Fruit fly (Drosophila melanogaster) whole organism, embryonic: ENCODE data around the gene Shawn.

ENCODE experiments used
- Atf3 ChIP-seq: fragments of 200-800 bp; sonication (Bioruptor generic); optimal IDR thresholded peaks from 3 replicates; lab custom pipeline; 2016; ENCODE audit warnings: missing biosample characterization, missing genetic modification characterization
- CG10366 ChIP-seq: fragments of 200-800 bp; sonication (Bioruptor generic); IDR thresholded peaks from 2 replicates; pipeline ENCODE4 v1.3.6; 2022; ENCODE audit warnings: missing biosample characterization, missing genetic modification characterization
- CG11247 ChIP-seq: fragments of 200-800 bp; sonication (Bioruptor generic); IDR thresholded peaks from 2 replicates; pipeline ENCODE4 v1.3.6; 2022; ENCODE audit warnings: missing biosample characterization, missing genetic modification characterization
- CG11456 ChIP-seq: fragments of 200-800 bp; sonication (Bioruptor generic); IDR thresholded peaks from 3 replicates; pipeline ENCODE4 v1.3.6; 2022; ENCODE audit warnings: missing biosample characterization, missing genetic modification characterization
- CG12155 ChIP-seq: fragments of 200-800 bp; sonication (Bioruptor generic); optimal IDR thresholded peaks from 3 replicates; lab custom pipeline; 2016; ENCODE audit warnings: missing biosample characterization, missing genetic modification characterization
- CG12236 ChIP-seq: fragments of 200-800 bp; sonication (Bioruptor generic); optimal IDR thresholded peaks from 2 replicates; lab custom pipeline; 2016; ENCODE audit warnings: missing biosample characterization, missing genetic modification characterization
- CG1529 ChIP-seq: fragments of 200-800 bp; sonication (Bioruptor generic); optimal IDR thresholded peaks from 3 replicates; lab custom pipeline; 2018; ENCODE audit warnings: missing biosample characterization, missing genetic modification characterization
- CG15514 ChIP-seq: fragments of 200-800 bp; sonication (Bioruptor generic); optimal IDR thresholded peaks from 3 replicates; lab custom pipeline; 2017; ENCODE audit warnings: missing biosample characterization, missing genetic modification characterization, mild to moderate bottlenecking, moderate library complexity, missing genetic modification reagents
- CG1647 ChIP-seq: fragments of 200-800 bp; sonication (Bioruptor generic); optimal IDR thresholded peaks from 3 replicates; lab custom pipeline; 2016; ENCODE audit warnings: missing biosample characterization, missing genetic modification characterization
- CG16815 ChIP-seq: fragments of 200-800 bp; sonication (Bioruptor generic); optimal IDR thresholded peaks from 3 replicates; lab custom pipeline; 2017; ENCODE audit warnings: missing biosample characterization, mild to moderate bottlenecking, missing genetic modification characterization
- CG18011 ChIP-seq: fragments of 200-800 bp; sonication (Bioruptor generic); optimal IDR thresholded peaks from 2 replicates; lab custom pipeline; 2017; ENCODE audit warnings: missing biosample characterization, missing genetic modification characterization, mild to moderate bottlenecking, moderate library complexity, missing genotype
- CG2202 ChIP-seq: fragments of 200-800 bp; sonication (Bioruptor generic); optimal IDR thresholded peaks from 2 replicates; lab custom pipeline; 2018; ENCODE audit warnings: missing biosample characterization, mild to moderate bottlenecking, missing genetic modification characterization
- CG30020 ChIP-seq: fragments of 200-800 bp; optimal IDR thresholded peaks from 2 replicates; lab custom pipeline; 2019; ENCODE audit warnings: missing biosample characterization, mild to moderate bottlenecking, missing genetic modification characterization, moderate library complexity
- CG4820 ChIP-seq: fragments of 200-800 bp; sonication (Bioruptor generic); optimal IDR thresholded peaks from 3 replicates; lab custom pipeline; 2016; ENCODE audit warnings: missing biosample characterization, missing genetic modification characterization
- CG6272 ChIP-seq: fragments of 200-800 bp; sonication (Bioruptor generic); IDR thresholded peaks from 2 replicates; pipeline ENCODE4 v1.3.6; 2022; ENCODE audit warnings: missing biosample characterization, missing genetic modification characterization
- CG8290 ChIP-seq, 3 experiments: fragments of 200-800 bp; sonication (Bioruptor generic); optimal IDR thresholded peaks; 2 replicates each; lab custom pipeline; 2016 to 2019; ENCODE audit warnings: missing biosample characterization in 3 of 3, missing genetic modification characterization in 3 of 3, mild to moderate bottlenecking in 2 of 3, moderate library complexity in 1 of 3
- CG9437 ChIP-seq: fragments of 200-800 bp; sonication (Bioruptor generic); optimal IDR thresholded peaks from 2 replicates; lab custom pipeline; 2018; ENCODE audit warnings: missing biosample characterization, mild to moderate bottlenecking, missing genetic modification characterization
- CG9727 ChIP-seq: fragments of 200-800 bp; sonication (Bioruptor generic); optimal IDR thresholded peaks from 3 replicates; lab custom pipeline; 2017; ENCODE audit warnings: missing biosample characterization, mild to moderate bottlenecking, missing genetic modification characterization
- CoRest ChIP-seq: fragments of 200-800 bp; sonication (Bioruptor generic); optimal IDR thresholded peaks from 3 replicates; lab custom pipeline; 2018; ENCODE audit warnings: missing biosample characterization, mild to moderate bottlenecking, missing genetic modification characterization, moderate library complexity
- D19A ChIP-seq: fragments of 200-800 bp; optimal IDR thresholded peaks from 3 replicates; lab custom pipeline; 2019; ENCODE audit warnings: missing biosample characterization, mild to moderate bottlenecking, missing genetic modification characterization, moderate library complexity
- Dfd ChIP-seq, 2 experiments: fragments of >200 bp; optimal IDR thresholded peaks; 2 replicates each; lab custom pipeline; 2017; ENCODE audit warnings: missing biosample characterization in 2 of 2, missing genetic modification characterization in 2 of 2
- Dip3 ChIP-seq: fragments of 200-800 bp; sonication (Bioruptor generic); optimal IDR thresholded peaks from 3 replicates; lab custom pipeline; 2016; ENCODE audit warnings: missing biosample characterization, missing genetic modification characterization
- Gug ChIP-seq: fragments of 200-800 bp; sonication (Bioruptor generic); IDR thresholded peaks from 4 replicates; pipeline ENCODE4 v1.3.6; 2022; ENCODE audit warnings: missing biosample characterization, missing genetic modification characterization
- HmgZ ChIP-seq: fragments of 200-800 bp; sonication (Bioruptor generic); optimal IDR thresholded peaks from 2 replicates; lab custom pipeline; 2018; ENCODE audit warnings: missing biosample characterization, mild to moderate bottlenecking, missing genetic modification characterization
- Hsf ChIP-seq: fragments of 200-800 bp; sonication (Bioruptor generic); optimal IDR thresholded peaks from 3 replicates; lab custom pipeline; 2016; ENCODE audit warnings: missing biosample characterization, missing genetic modification characterization
- MBD-R2 ChIP-seq: fragments of 200-800 bp; sonication (Bioruptor generic); IDR thresholded peaks from 2 replicates; pipeline ENCODE4 v1.3.6; 2022; ENCODE audit warnings: missing biosample characterization, missing genetic modification characterization
- Stat92E ChIP-seq, 3 experiments: fragments of >200 bp in 2 of 3; fragments of 200-800 bp in 1 of 3; sonication (Bioruptor generic) in 1 of 3; optimal IDR thresholded peaks; 2 replicates each; lab custom pipeline; 2017 to 2019; ENCODE audit warnings: missing biosample characterization in 3 of 3, missing genetic modification characterization in 3 of 3, mild to moderate bottlenecking in 1 of 3, moderate library complexity in 1 of 3
- ase ChIP-seq: fragments of 200-800 bp; sonication (Bioruptor generic); IDR thresholded peaks from 3 replicates; pipeline ENCODE4 v1.3.6; 2022; ENCODE audit warnings: missing biosample characterization, missing genetic modification characterization
- bbx ChIP-seq: fragments of 200-800 bp; sonication (Bioruptor generic); IDR thresholded peaks from 2 replicates; pipeline ENCODE4 v1.3.6; 2022; ENCODE audit warnings: missing biosample characterization, missing genetic modification characterization; ENCODE audit not compliant: partially characterized antibody
- chm ChIP-seq: fragments of 200-800 bp; sonication (Bioruptor generic); IDR thresholded peaks from 2 replicates; pipeline ENCODE4 v1.3.6; 2022; ENCODE audit warnings: missing biosample characterization, missing genetic modification characterization
- crol ChIP-seq: fragments of 200-800 bp; sonication (Bioruptor generic); IDR thresholded peaks from 2 replicates; pipeline ENCODE4 v1.3.6; 2022; ENCODE audit warnings: missing biosample characterization, missing genetic modification characterization
- dysf ChIP-seq: fragments of 200-800 bp; sonication (Bioruptor generic); IDR thresholded peaks from 3 replicates; pipeline ENCODE4 v1.3.6; 2022; ENCODE audit warnings: missing biosample characterization, missing genetic modification characterization
- ewg ChIP-seq: fragments of 200-800 bp; sonication (Bioruptor generic); optimal IDR thresholded peaks from 3 replicates; lab custom pipeline; 2017; ENCODE audit warnings: mild to moderate bottlenecking, missing biosample characterization, missing genetic modification reagents, missing genetic modification characterization
- fd102C ChIP-seq: fragments of 200-800 bp; sonication (Bioruptor generic); optimal IDR thresholded peaks from 2 replicates; lab custom pipeline; 2018; ENCODE audit warnings: missing biosample characterization, mild to moderate bottlenecking, missing genetic modification characterization, moderate library complexity
- fd64A ChIP-seq: fragments of 200-800 bp; sonication (Bioruptor generic); optimal IDR thresholded peaks from 3 replicates; lab custom pipeline; 2018; ENCODE audit warnings: missing biosample characterization, mild to moderate bottlenecking, missing genetic modification characterization
- gsb ChIP-seq: fragments of 200-800 bp; sonication (Bioruptor generic); IDR thresholded peaks from 2 replicates; pipeline ENCODE4 v1.3.6; 2022; ENCODE audit warnings: missing biosample characterization, missing genetic modification characterization
- jumu ChIP-seq: fragments of 200-800 bp; sonication (Bioruptor generic); optimal IDR thresholded peaks from 3 replicates; lab custom pipeline; 2016; ENCODE audit warnings: missing biosample characterization, missing genetic modification characterization
- lilli ChIP-seq: fragments of 200-800 bp; sonication (Bioruptor generic); optimal IDR thresholded peaks from 3 replicates; lab custom pipeline; 2016; ENCODE audit warnings: missing biosample characterization, missing genetic modification characterization
- lola ChIP-seq, 3 experiments: fragments of >200 bp in 2 of 3; fragments of 200-800 bp in 1 of 3; sonication (Bioruptor generic) in 1 of 3; optimal IDR thresholded peaks; 2 replicates each; lab custom pipeline; 2017 to 2019; ENCODE audit warnings: missing biosample characterization in 3 of 3, missing genetic modification characterization in 3 of 3, mild to moderate bottlenecking in 1 of 3, moderate library complexity in 1 of 3
- nom ChIP-seq: fragments of 200-800 bp; sonication (Bioruptor generic); optimal IDR thresholded peaks from 2 replicates; lab custom pipeline; 2017; ENCODE audit warnings: missing biosample characterization, missing genetic modification characterization, mild to moderate bottlenecking, moderate library complexity, missing genetic modification reagents
- oc ChIP-seq: fragments of 200-800 bp; sonication (Bioruptor generic); optimal IDR thresholded peaks from 2 replicates; lab custom pipeline; 2018; ENCODE audit warnings: missing biosample characterization, mild to moderate bottlenecking, missing genetic modification characterization, moderate library complexity
- pho ChIP-seq: fragments of 200-800 bp; sonication (Bioruptor generic); optimal IDR thresholded peaks from 2 replicates; lab custom pipeline; 2016; ENCODE audit warnings: missing biosample characterization, missing genetic modification characterization
- phol ChIP-seq: fragments of 200-800 bp; sonication (Bioruptor generic); optimal IDR thresholded peaks from 3 replicates; lab custom pipeline; 2018; ENCODE audit warnings: missing biosample characterization, mild to moderate bottlenecking, missing genetic modification characterization, moderate library complexity
- prd ChIP-seq, 3 experiments: fragments of >200 bp in 2 of 3; fragments of 200-800 bp in 1 of 3; sonication (Bioruptor generic) in 1 of 3; optimal IDR thresholded peaks in 2 of 3; IDR thresholded peaks in 1 of 3; 2 replicates in 2 of 3; 3 replicates in 1 of 3; pipeline versions ENCODE4 v1.3.6 to Lab custom; 2017 to 2022; ENCODE audit warnings: missing biosample characterization in 1 of 3, missing genetic modification characterization in 1 of 3
- seq ChIP-seq: fragments of 200-800 bp; sonication (Bioruptor generic); IDR thresholded peaks from 2 replicates; pipeline ENCODE4 v1.3.6; 2022; ENCODE audit warnings: missing biosample characterization, missing genetic modification characterization
- ssp ChIP-seq: fragments of 200-800 bp; sonication (Bioruptor generic); IDR thresholded peaks from 2 replicates; pipeline ENCODE4 v1.3.6; 2022; ENCODE audit warnings: missing biosample characterization, missing genetic modification characterization
- tin ChIP-seq: fragments of 200-800 bp; sonication (Bioruptor generic); optimal IDR thresholded peaks from 3 replicates; lab custom pipeline; 2016; ENCODE audit warnings: missing biosample characterization, missing genetic modification characterization
- wor ChIP-seq: fragments of 200-800 bp; sonication (Bioruptor generic); IDR thresholded peaks from 2 replicates; pipeline ENCODE4 v1.3.6; 2022; ENCODE audit warnings: missing biosample characterization, missing genetic modification characterization

Shawn gene

DNA sequence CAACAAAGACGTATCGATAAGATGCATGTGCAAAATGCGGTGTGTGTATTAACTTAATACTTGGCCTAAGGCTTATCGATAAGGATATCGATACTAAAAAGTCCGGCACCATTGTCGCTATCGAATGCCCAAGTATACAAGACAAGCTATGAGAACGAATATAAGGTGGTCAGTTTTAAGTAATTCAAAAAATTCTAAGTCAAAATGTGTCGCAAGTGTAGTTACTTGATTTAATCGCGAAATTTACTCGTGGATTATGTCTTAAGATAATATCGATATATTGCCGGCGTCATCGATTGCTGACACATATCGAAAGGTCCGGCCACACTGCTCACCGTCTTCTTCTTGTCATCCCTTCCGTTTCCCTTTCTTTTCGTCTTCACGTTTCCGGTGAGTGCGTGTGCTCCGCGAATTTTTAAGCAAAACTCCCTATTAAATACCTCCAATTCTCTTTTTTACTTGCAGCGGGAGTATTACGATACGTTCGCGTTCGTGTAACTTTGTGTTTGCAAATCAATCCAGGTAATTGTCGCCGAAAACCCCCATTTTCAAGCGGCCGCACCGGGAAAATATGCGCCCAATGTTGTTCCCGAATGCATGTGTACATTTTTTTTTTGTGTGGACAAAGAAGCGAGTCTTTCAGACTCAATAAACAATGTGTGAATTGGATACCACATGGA lies 13.5 kb upstream of the Shawn start, which contains the start of gene RpS10b (continued):
- TF ChIP-seq CG16815: peak; percentile 64
- TF ChIP-seq ssp: peak; percentile 64
- TF ChIP-seq oc (tag; lab: Kevin White, UChicago): peak; percentile 68
- TF ChIP-seq CG18011: peak; percentile 84
- peak; percentile 28 for TF ChIP-seq lilli (GFP tag; lab: Kevin White, UChicago)
- TF ChIP-seq Dfd (GFP tag; optimal IDR thresholded peaks at IDR 0.05; lab: Kevin White, UChicago): no peak
- peak; percentile 79 for TF ChIP-seq fd102C (GFP tag; lab: Kevin White, UChicago)
- peak; percentile 97 for TF ChIP-seq CG9727 (GFP tag; lab: Kevin White, UChicago)
- TF ChIP-seq CG11456: peak; percentile 90
- peak; percentile 90 for TF ChIP-seq chm (GFP tag; lab: Robert Waterston, UW)
- TF ChIP-seq CG1529: peak; percentile 84
- peak; percentile 76 for TF ChIP-seq Dip3 (GFP tag; lab: Kevin White, UChicago)
- TF ChIP-seq tin (GFP tag; lab: Kevin White, UChicago): peak; percentile 72
- peak; percentile 84 for TF ChIP-seq CG2202 (tag; lab: Kevin White, UChicago)
- TF ChIP-seq CG12155: peak; percentile 62
- TF ChIP-seq CG10366 (GFP tag; lab: Robert Waterston, UW): peak; percentile 71
- TF ChIP-seq HmgZ (tag; lab: Kevin White, UChicago): peak; percentile 81
- peak; percentile 96 for TF ChIP-seq nom (GFP tag; lab: Kevin White, UChicago)
- peak; percentile 50 for TF ChIP-seq wor
- TF ChIP-seq lola (GFP tag; optimal IDR thresholded peaks at IDR 0.05; lab: Kevin White, UChicago): peak in 1 of 3 experiments; percentile 70
- TF ChIP-seq jumu (GFP tag; lab: Kevin White, UChicago): peak; percentile 73
- TF ChIP-seq CG8290 (GFP tag; optimal IDR thresholded peaks at IDR 0.05; lab: Kevin White, UChicago): peak; percentile 75
- peak; percentile 86 to 95 for TF ChIP-seq CG8290 (tag; optimal IDR thresholded peaks at IDR 0.05; lab: Kevin White, UChicago)
- TF ChIP-seq gsb (GFP tag; lab: Robert Waterston, UW): peak; percentile 56; the same call in 1 of the 2 replicates
- peak; percentile 31 for TF ChIP-seq D19A
- TF ChIP-seq CG1647: peak; percentile 48
- peak; percentile 88 for TF ChIP-seq CG12236 (GFP tag; lab: Kevin White, UChicago)
- TF ChIP-seq Stat92E (GFP tag; optimal IDR thresholded peaks at IDR 0.05; lab: Kevin White, UChicago): peak in 1 of 3 experiments; percentile 48
- peak; percentile 89 for TF ChIP-seq Hsf (GFP tag; lab: Kevin White, UChicago)
- TF ChIP-seq bbx (GFP tag; lab: Robert Waterston, UW): peak; percentile 88
- peak; percentile 95 for TF ChIP-seq fd64A
- TF ChIP-seq MBD-R2: peak; percentile 42; the same call in 1 of the 2 replicates
- peak; percentile 78 for TF ChIP-seq ase (GFP tag; lab: Robert Waterston, UW)
- TF ChIP-seq crol (GFP tag; lab: Robert Waterston, UW): peak; percentile 48; the same call in 1 of the 2 replicates
- TF ChIP-seq Atf3 (GFP tag; lab: Kevin White, UChicago): peak; percentile 83
- TF ChIP-seq CG9437: peak; percentile 89
- TF ChIP-seq CG6272: peak; percentile 63; the same call in 1 of the 2 replicates
- TF ChIP-seq CG4820 (GFP tag; lab: Kevin White, UChicago): peak; percentile 75
- TF ChIP-seq seq (GFP tag; lab: Robert Waterston, UW): peak; percentile 83
- peak; percentile 69 for TF ChIP-seq CG30020 (tag; lab: Kevin White, UChicago)
- TF ChIP-seq pho (GFP tag; lab: Kevin White, UChicago): peak; percentile 85
- no peak for TF ChIP-seq prd (optimal IDR thresholded peaks at IDR 0.05; lab: Kevin White, UChicago)
- TF ChIP-seq prd (GFP tag; IDR thresholded peaks at IDR 0.05; lab: Robert Waterston, UW): peak; percentile 60
- TF ChIP-seq CoRest (tag; lab: Kevin White, UChicago): peak; percentile 77
- peak; percentile 49; the same call in 2 of the 4 replicates for TF ChIP-seq Gug (GFP tag; lab: Robert Waterston, UW)
- peak; percentile 84 for TF ChIP-seq ewg (GFP tag; lab: Kevin White, UChicago)
- TF ChIP-seq dysf (GFP tag; lab: Robert Waterston, UW): peak; percentile 81
- peak; percentile 69 for TF ChIP-seq CG11247 (GFP tag; lab: Robert Waterston, UW)
- TF ChIP-seq CG15514: peak; percentile 92
- peak; percentile 88 for TF ChIP-seq phol (tag; lab: Kevin White, UChicago)
